Worm (Caenorhabditis elegans) whole organism, L1 larva: ENCODE results near the gene B0496.2.

ENCODE experiments used
- isw-1 ChIP-seq: fragments of 200-800 bp; sonication (Bioruptor generic); IDR thresholded peaks from 2 replicates; pipeline ENCODE4 v1.3.6; 2022; ENCODE audit warnings: missing genetic modification characterization, missing compliant biosample characterization
- nhr-85 ChIP-seq: sonication (generic microtip); peaks from one replicate; lab custom pipeline; 2016; ENCODE audit warnings: missing genetic modification characterization, inconsistent platforms, missing compliant biosample characterization
- rnt-1 ChIP-seq: sonication (generic microtip); optimal IDR thresholded peaks from 2 replicates; lab custom pipeline; 2016; ENCODE audit warnings: mild to moderate bottlenecking, missing genetic modification characterization, moderate library complexity, missing compliant biosample characterization

ce11 chrIV:7403422-7403821 lies 44.2 kb upstream of the B0496.2 start:
- no peak for TF ChIP-seq rnt-1 (tag; lab: Kevin White, UChicago)
- TF ChIP-seq isw-1 (GFP tag; lab: Robert Waterston, UW), result no peak
- TF ChIP-seq nhr-85, result no peak
